Worm (Caenorhabditis elegans): ENCODE results near the gene nhr-132.

ce11 chrV:503728-504127 lies 30.5 kb upstream of the nhr-132 start, which contains the start of gene srlf-35:
- TF ChIP-seq lin-39 (tag; optimal IDR thresholded peaks at IDR 0.05) (no peak), nhr-43 (tag; optimal IDR thresholded peaks at IDR 0.05; ENCODE audit: poor library complexity, severe bottlenecking) (no peak), unc-39 (tag; optimal IDR thresholded peaks at IDR 0.05) (no peak), jun-1 (tag; optimal IDR thresholded peaks at IDR 0.05) (no peak), nhr-11 (tag; optimal IDR thresholded peaks at IDR 0.05) (no peak), lin-15B (tag; optimal IDR thresholded peaks at IDR 0.05) (no peak), elt-1 (tag; optimal IDR thresholded peaks at IDR 0.05) (no peak), nhr-67 (tag; optimal IDR thresholded peaks at IDR 0.05) (no peak), nhr-237 (tag; optimal IDR thresholded peaks at IDR 0.05) (no peak), tbx-2 (tag; optimal IDR thresholded peaks at IDR 0.05) (no peak), egl-5 (tag; optimal IDR thresholded peaks at IDR 0.05) (no peak), unc-62 (GFP tag; optimal IDR thresholded peaks at IDR 0.05) (no peak), fkh-10 (GFP tag; optimal IDR thresholded peaks at IDR 0.05) (no peak), egl-27 (tag; optimal IDR thresholded peaks at IDR 0.05) (no peak)

Data from whole organism, L3 larva.